Worm (Caenorhabditis elegans) whole organism, late embryonic: Measurements from ENCODE around the gene W08E12.4.

Source experiments
- K02D7.2 ChIP-seq: sonication (generic microtip); optimal IDR thresholded peaks from 2 replicates; lab custom pipeline; 2017; ENCODE audit warnings: mild to moderate bottlenecking, missing genetic modification characterization, missing compliant biosample characterization
- ceh-19 ChIP-seq: fragments of 200-800 bp; sonication (Bioruptor generic); optimal IDR thresholded peaks from 2 replicates; lab custom pipeline; 2018; ENCODE audit warnings: mild to moderate bottlenecking, missing genetic modification characterization, missing compliant biosample characterization
- ceh-22 ChIP-seq: sonication (generic microtip); optimal IDR thresholded peaks from 2 replicates; lab custom pipeline; 2017; ENCODE audit warnings: missing biosample characterization, missing genetic modification characterization
- fkh-6 ChIP-seq: sonication (generic microtip); optimal IDR thresholded peaks from 2 replicates; lab custom pipeline; 2016; ENCODE audit warnings: missing genetic modification characterization, missing compliant biosample characterization
- sox-4 ChIP-seq: sonication (generic microtip); optimal IDR thresholded peaks from 2 replicates; lab custom pipeline; 2017; ENCODE audit warnings: mild to moderate bottlenecking, missing genetic modification characterization, inconsistent platforms, missing compliant biosample characterization
- unc-55 ChIP-seq: sonication (generic microtip); optimal IDR thresholded peaks from 2 replicates; lab custom pipeline; 2017; ENCODE audit warnings: missing biosample characterization, missing genetic modification reagents, missing genetic modification characterization

DNA sequence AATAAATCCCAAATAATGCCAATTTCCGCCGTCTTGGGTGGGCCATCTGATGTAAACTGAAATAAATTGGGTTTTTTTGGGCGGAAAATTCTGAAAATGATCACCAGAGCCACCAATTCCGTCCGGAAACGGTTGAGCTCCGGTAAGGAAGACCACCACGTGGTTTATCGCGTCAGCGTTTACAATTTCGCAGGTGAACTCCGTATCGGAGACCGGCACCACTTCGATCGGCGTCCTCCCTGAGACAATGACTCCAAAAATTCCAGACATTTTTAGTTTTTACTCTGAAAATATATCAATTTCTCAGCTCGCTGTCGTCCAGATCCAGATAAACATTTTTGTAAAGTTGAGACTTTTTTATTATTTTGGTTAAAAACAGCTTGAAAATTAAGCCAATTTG, 34.4 kb downstream of the W08E12.4 start, which contains the start of gene F42A6.6:
- TF ChIP-seq fkh-6 (tag; lab: Kevin White, UChicago) (no peak), ceh-19 (GFP tag; lab: Kevin White, UChicago) (no peak), sox-4 (tag; lab: Kevin White, UChicago) (no peak), ceh-22 (tag; lab: Kevin White, UChicago) (no peak), K02D7.2 (tag; lab: Kevin White, UChicago) (no peak), unc-55 (GFP tag; lab: Kevin White, UChicago) (no peak)
